Fruit fly (Drosophila melanogaster) whole organism, adult: ENCODE data around the gene Npc2b.

Experiments used
- CG11617 ChIP-seq: fragments of 200-800 bp; sonication (Bioruptor generic); optimal IDR thresholded peaks from 2 replicates; lab custom pipeline; 2017; ENCODE audit warnings: mild to moderate bottlenecking, missing biosample characterization, missing genetic modification reagents, missing genetic modification characterization
- CG12768 ChIP-seq: fragments of 200-800 bp; sonication (Bioruptor generic); optimal IDR thresholded peaks from 2 replicates; lab custom pipeline; 2017; ENCODE audit warnings: missing biosample characterization, missing genetic modification characterization, mild to moderate bottlenecking, moderate library complexity, missing genetic modification reagents
- CG14711 ChIP-seq: fragments of 200-800 bp; sonication (Bioruptor generic); optimal IDR thresholded peaks from 2 replicates; lab custom pipeline; 2018; ENCODE audit warnings: missing biosample characterization, mild to moderate bottlenecking, missing genetic modification characterization, moderate library complexity
- CG1620 ChIP-seq: fragments of 200-800 bp; sonication (Bioruptor generic); optimal IDR thresholded peaks from 2 replicates; lab custom pipeline; 2016; ENCODE audit warnings: missing biosample characterization, missing genetic modification characterization
- CG33017 ChIP-seq: fragments of 200-800 bp; sonication (Bioruptor generic); optimal IDR thresholded peaks from 2 replicates; lab custom pipeline; 2018; ENCODE audit warnings: missing biosample characterization, mild to moderate bottlenecking, missing genetic modification characterization, moderate library complexity
- CG5204 ChIP-seq: fragments of 200-800 bp; sonication (Bioruptor generic); optimal IDR thresholded peaks from 2 replicates; lab custom pipeline; 2016; ENCODE audit warnings: missing biosample characterization, missing genetic modification characterization
- CG7045 ChIP-seq: fragments of 200-800 bp; sonication (Bioruptor generic); optimal IDR thresholded peaks from 2 replicates; lab custom pipeline; 2017; ENCODE audit warnings: missing biosample characterization, mild to moderate bottlenecking, missing genetic modification characterization
- CG7101 ChIP-seq: fragments of 200-800 bp; sonication (Bioruptor generic); optimal IDR thresholded peaks from 2 replicates; lab custom pipeline; 2018; ENCODE audit warnings: missing biosample characterization, mild to moderate bottlenecking, missing genetic modification characterization, moderate library complexity
- Clk ChIP-seq: fragments of 200-800 bp; sonication (Bioruptor generic); optimal IDR thresholded peaks from 2 replicates; lab custom pipeline; 2017; ENCODE audit warnings: missing biosample characterization, missing genetic modification characterization
- Crg-1 ChIP-seq: fragments of 200-800 bp; sonication (Bioruptor generic); optimal IDR thresholded peaks from 2 replicates; lab custom pipeline; 2016; ENCODE audit warnings: missing biosample characterization, missing genetic modification characterization
- Hr96 ChIP-seq: fragments of 200-800 bp; sonication (Bioruptor generic); optimal IDR thresholded peaks from 2 replicates; lab custom pipeline; 2016; ENCODE audit warnings: missing biosample characterization, missing genetic modification characterization
- Mnt ChIP-seq: fragments of 200-800 bp; sonication (Bioruptor generic); optimal IDR thresholded peaks from 2 replicates; lab custom pipeline; 2016; ENCODE audit warnings: missing biosample characterization, mild to moderate bottlenecking, missing genetic modification characterization
- bab1 ChIP-seq: fragments of 200-800 bp; sonication (Bioruptor generic); optimal IDR thresholded peaks from 3 replicates; lab custom pipeline; 2019; ENCODE audit warnings: missing biosample characterization, mild to moderate bottlenecking, missing genetic modification characterization, moderate library complexity
- cic ChIP-seq: fragments of 200-800 bp; sonication (Bioruptor generic); optimal IDR thresholded peaks from 2 replicates; lab custom pipeline; 2017; ENCODE audit warnings: missing biosample characterization, mild to moderate bottlenecking, missing genetic modification characterization, moderate library complexity
- cnc ChIP-seq, 2 experiments: fragments of >200 bp; optimal IDR thresholded peaks; 2 replicates each; lab custom pipeline; 2017
- kay ChIP-seq: fragments of 200-800 bp; sonication (Bioruptor generic); peaks from one replicate; lab custom pipeline; 2016; ENCODE audit warnings: missing biosample characterization, missing genetic modification characterization, borderline replicate concordance
- ovo ChIP-seq: fragments of 200-800 bp; sonication (Bioruptor generic); optimal IDR thresholded peaks from 2 replicates; lab custom pipeline; 2016; ENCODE audit warnings: missing biosample characterization, missing genetic modification characterization
- pad ChIP-seq: fragments of 200-800 bp; sonication (Bioruptor generic); optimal IDR thresholded peaks from 3 replicates; lab custom pipeline; 2017; ENCODE audit warnings: missing biosample characterization, missing genetic modification characterization, mild to moderate bottlenecking, moderate library complexity, missing genetic modification reagents
- tj ChIP-seq: fragments of 200-800 bp; sonication (Bioruptor generic); optimal IDR thresholded peaks from 3 replicates; lab custom pipeline; 2017; ENCODE audit warnings: missing biosample characterization, mild to moderate bottlenecking, missing genetic modification characterization, moderate library complexity
- toe ChIP-seq: fragments of 200-800 bp; sonication (Bioruptor generic); optimal IDR thresholded peaks from 2 replicates; lab custom pipeline; 2016; ENCODE audit warnings: missing biosample characterization, missing genetic modification characterization

Npc2b gene

dm6 chr3R:14064158-14064969, 25.0 kb upstream of the Npc2b start:
- TF ChIP-seq CG7045 (GFP tag; lab: Kevin White, UChicago): no peak
- no peak for TF ChIP-seq CG1620 (GFP tag; lab: Kevin White, UChicago)
- no peak for TF ChIP-seq CG11617 (GFP tag; lab: Kevin White, UChicago)
- no peak for TF ChIP-seq toe (GFP tag; lab: Kevin White, UChicago)
- TF ChIP-seq Hr96: no peak
- TF ChIP-seq tj (GFP tag; lab: Kevin White, UChicago): no peak
- TF ChIP-seq CG12768: peak; percentile 4
- peak; percentile 35 for TF ChIP-seq pad (GFP tag; lab: Kevin White, UChicago)
- no peak for TF ChIP-seq Mnt
- TF ChIP-seq cic (GFP tag; lab: Kevin White, UChicago): peak; percentile 12
- no peak for TF ChIP-seq bab1 (GFP tag; lab: Kevin White, UChicago)

- TF ChIP-seq cnc (optimal IDR thresholded peaks at IDR 0.05; lab: Kevin White, UChicago): no peak
- no peak for TF ChIP-seq Crg-1
- TF ChIP-seq CG12768: no peak
- TF ChIP-seq Hr96: no peak
- no peak for TF ChIP-seq cic (GFP tag; lab: Kevin White, UChicago)
- TF ChIP-seq CG5204 (GFP tag; lab: Kevin White, UChicago): no peak
- no peak for TF ChIP-seq bab1 (GFP tag; lab: Kevin White, UChicago)
- no peak for TF ChIP-seq CG11617 (GFP tag; lab: Kevin White, UChicago)
- no peak for TF ChIP-seq kay
- no peak for TF ChIP-seq CG33017 (tag; lab: Kevin White, UChicago)
- TF ChIP-seq CG1620 (GFP tag; lab: Kevin White, UChicago): no peak
- TF ChIP-seq pad (GFP tag; lab: Kevin White, UChicago): no peak
- no peak for TF ChIP-seq ovo
- TF ChIP-seq Clk (GFP tag; lab: Kevin White, UChicago): no peak
- TF ChIP-seq CG7101 (tag; lab: Kevin White, UChicago): no peak
- no peak for TF ChIP-seq toe (GFP tag; lab: Kevin White, UChicago)
- TF ChIP-seq Mnt: no peak
- TF ChIP-seq CG7045 (GFP tag; lab: Kevin White, UChicago): no peak
- TF ChIP-seq CG14711 (tag; lab: Kevin White, UChicago): no peak
- no peak for TF ChIP-seq tj (GFP tag; lab: Kevin White, UChicago)
Observed at dm6 chr3R:14065241-14065640, 24.1 kb upstream of the Npc2b start.

dm6 chr3R:14067904-14068636, 21.2 kb upstream of the Npc2b start:
- no peak for TF ChIP-seq CG7045 (GFP tag; lab: Kevin White, UChicago)
- TF ChIP-seq Hr96: no peak
- no peak for TF ChIP-seq Mnt
- peak; percentile 96 for TF ChIP-seq tj (GFP tag; lab: Kevin White, UChicago)

dm6 chr3R:14070096-14070495, 19.2 kb upstream of the Npc2b start:
- TF ChIP-seq cic (GFP tag; lab: Kevin White, UChicago): peak; percentile 74
- TF ChIP-seq CG7101 (tag; lab: Kevin White, UChicago): peak; percentile 38
- peak; percentile 15 for TF ChIP-seq ovo
- TF ChIP-seq toe (GFP tag; lab: Kevin White, UChicago): peak; percentile 44
- TF ChIP-seq Hr96: no peak
- no peak for TF ChIP-seq CG5204 (GFP tag; lab: Kevin White, UChicago)
- no peak for TF ChIP-seq CG14711 (tag; lab: Kevin White, UChicago)
- TF ChIP-seq bab1 (GFP tag; lab: Kevin White, UChicago): no peak
- peak; percentile 25 for TF ChIP-seq CG7045 (GFP tag; lab: Kevin White, UChicago)
- TF ChIP-seq CG33017 (tag; lab: Kevin White, UChicago): peak; percentile 7
- peak; percentile 87 for TF ChIP-seq CG12768
- peak; percentile 31 for TF ChIP-seq Mnt
- TF ChIP-seq Crg-1: peak; percentile 77
- no peak for TF ChIP-seq CG11617 (GFP tag; lab: Kevin White, UChicago)
- TF ChIP-seq cnc (optimal IDR thresholded peaks at IDR 0.05; lab: Kevin White, UChicago): no peak
- peak; percentile 51 for TF ChIP-seq CG1620 (GFP tag; lab: Kevin White, UChicago)
- peak; percentile 6 for TF ChIP-seq pad (GFP tag; lab: Kevin White, UChicago)
- TF ChIP-seq kay: peak; percentile 64
- TF ChIP-seq tj (GFP tag; lab: Kevin White, UChicago): no peak
- TF ChIP-seq Clk (GFP tag; lab: Kevin White, UChicago): peak; percentile 45

dm6 chr3R:14070664-14071063, 18.7 kb upstream of the Npc2b start:
- TF ChIP-seq CG7045 (GFP tag; lab: Kevin White, UChicago): peak; percentile 7
- no peak for TF ChIP-seq CG11617 (GFP tag; lab: Kevin White, UChicago)
- TF ChIP-seq CG5204 (GFP tag; lab: Kevin White, UChicago): peak; percentile 30
- no peak for TF ChIP-seq kay
- TF ChIP-seq toe (GFP tag; lab: Kevin White, UChicago): no peak
- TF ChIP-seq tj (GFP tag; lab: Kevin White, UChicago): no peak
- TF ChIP-seq Clk (GFP tag; lab: Kevin White, UChicago): no peak
- no peak for TF ChIP-seq CG7101 (tag; lab: Kevin White, UChicago)
- TF ChIP-seq Crg-1: no peak
- no peak for TF ChIP-seq Hr96
- no peak for TF ChIP-seq CG33017 (tag; lab: Kevin White, UChicago)
- TF ChIP-seq cic (GFP tag; lab: Kevin White, UChicago): no peak
- no peak for TF ChIP-seq CG12768
- no peak for TF ChIP-seq CG1620 (GFP tag; lab: Kevin White, UChicago)
- peak; percentile 20 for TF ChIP-seq CG14711 (tag; lab: Kevin White, UChicago)
- TF ChIP-seq Mnt: peak; percentile 25
- no peak for TF ChIP-seq bab1 (GFP tag; lab: Kevin White, UChicago)
- no peak for TF ChIP-seq ovo
- TF ChIP-seq cnc (optimal IDR thresholded peaks at IDR 0.05; lab: Kevin White, UChicago): no peak
- TF ChIP-seq pad (GFP tag; lab: Kevin White, UChicago): no peak
